Worm (Caenorhabditis elegans): Measurements from ENCODE around the gene mex-5.

The mex-5 gene

ce11 chrIV:13383763-13384436 lies 30.4 kb downstream of the mex-5 start, which contains the start of gene rab-19:
Gene rab-19 (minus strand): TSS chrIV:13384386.
- TF ChIP-seq ceh-31 (tag; optimal IDR thresholded peaks at IDR 0.05) = peak; percentile 28
- peak; percentile 72 for TF ChIP-seq ceh-48 (tag; optimal IDR thresholded peaks at IDR 0.05)
- no peak for TF ChIP-seq ttx-3 (tag; optimal IDR thresholded peaks at IDR 0.05)
- TF ChIP-seq unc-42 (tag; optimal IDR thresholded peaks at IDR 0.05) = peak; percentile 71
- TF ChIP-seq ceh-34 (tag; optimal IDR thresholded peaks at IDR 0.05) = no peak

- TF ChIP-seq ttx-3 (tag; optimal IDR thresholded peaks at IDR 0.05) (peak; percentile 63), ama-1 (optimal IDR thresholded peaks at IDR 0.05) (no peak), ceh-9 (tag; optimal IDR thresholded peaks at IDR 0.05) (no peak), F13H6.1 (tag; optimal IDR thresholded peaks at IDR 0.05) (peak; percentile 28), fax-1 (tag; optimal IDR thresholded peaks at IDR 0.05) (peak; percentile 91), nhr-232 (tag; optimal IDR thresholded peaks at IDR 0.05) (no peak), npax-4 (tag; optimal IDR thresholded peaks at IDR 0.05) (peak; percentile 35), ceh-48 (tag; optimal IDR thresholded peaks at IDR 0.05) (peak; percentile 65), hlh-8 (tag; optimal IDR thresholded peaks at IDR 0.05) (peak; percentile 60), ceh-19 (GFP tag; optimal IDR thresholded peaks at IDR 0.05) (peak; percentile 70), ceh-34 (tag; optimal IDR thresholded peaks at IDR 0.05) (peak; percentile 67), zip-5 (tag; optimal IDR thresholded peaks at IDR 0.05) (peak; percentile 33), nhr-11 (tag; optimal IDR thresholded peaks at IDR 0.05) (no peak), unc-42 (tag; optimal IDR thresholded peaks at IDR 0.05) (peak; percentile 89), eyg-1 (tag; optimal IDR thresholded peaks at IDR 0.05) (peak; percentile 27), hlh-15 (tag; optimal IDR thresholded peaks at IDR 0.05) (peak; percentile 49), pha-4 (tag; optimal IDR thresholded peaks at IDR 0.05) (no peak), ceh-31 (tag; optimal IDR thresholded peaks at IDR 0.05) (peak; percentile 87), ceh-30 (tag; optimal IDR thresholded peaks at IDR 0.05) (no peak), unc-3 (GFP tag; conservative IDR thresholded peaks at IDR 0.05) (peak; percentile 70; the same call in 1 of the 2 replicates), unc-3 (tag; optimal IDR thresholded peaks at IDR 0.05) (peak; percentile 68), syd-9 (tag; optimal IDR thresholded peaks at IDR 0.05) (peak; percentile 47), ahr-1 (tag; optimal IDR thresholded peaks at IDR 0.05) (peak; percentile 36), C08G9.2 (tag; optimal IDR thresholded peaks at IDR 0.05) (peak; percentile 55), fkh-6 (tag; optimal IDR thresholded peaks at IDR 0.05) (peak; percentile 29), pqm-1 (tag; optimal IDR thresholded peaks at IDR 0.05) (no peak), hlh-13 (GFP tag; optimal IDR thresholded peaks at IDR 0.05) (no peak), tbx-7 (tag; optimal IDR thresholded peaks at IDR 0.05) (peak; percentile 10), ceh-22 (tag; optimal IDR thresholded peaks at IDR 0.05) (no peak), ceh-24 (tag; optimal IDR thresholded peaks at IDR 0.05) (peak; percentile 14), ref-2 (tag; optimal IDR thresholded peaks at IDR 0.05) (peak; percentile 77), lim-6 (tag; optimal IDR thresholded peaks at IDR 0.05) (no peak), tbx-2 (tag; optimal IDR thresholded peaks at IDR 0.05) (peak; percentile 67), fkh-10 (GFP tag; optimal IDR thresholded peaks at IDR 0.05) (no peak), elt-2 (tag; optimal IDR thresholded peaks at IDR 0.05) (peak; percentile 80), K09A11.1 (tag; optimal IDR thresholded peaks at IDR 0.05; ENCODE audit: insufficient read depth) (peak; percentile 77), sox-4 (tag; optimal IDR thresholded peaks at IDR 0.05) (peak; percentile 59), gmeb-2 (tag; optimal IDR thresholded peaks at IDR 0.05) (peak; percentile 49), ceh-2 (tag; optimal IDR thresholded peaks at IDR 0.05) (peak; percentile 39), unc-86 (tag; optimal IDR thresholded peaks at IDR 0.05) (peak; percentile 55), ceh-6 (GFP tag; optimal IDR thresholded peaks at IDR 0.05) (peak; percentile 58), ceh-14 (tag; optimal IDR thresholded peaks at IDR 0.05) (peak; percentile 88), odd-2 (tag; optimal IDR thresholded peaks at IDR 0.05) (peak; percentile 25), pha-2 (tag; optimal IDR thresholded peaks at IDR 0.05) (peak; percentile 54), C38D4.7 (GFP tag; optimal IDR thresholded peaks at IDR 0.05) (peak; percentile 57), ceh-18 (tag; optimal IDR thresholded peaks at IDR 0.05) (peak; percentile 46), sox-2 (GFP tag; IDR thresholded peaks at IDR 0.05) (peak; percentile 15; the same call in 1 of the 2 replicates), K02D7.2 (tag; optimal IDR thresholded peaks at IDR 0.05) (peak; percentile 52), dve-1 (tag; optimal IDR thresholded peaks at IDR 0.05) (peak; percentile 64), madf-2 (tag; optimal IDR thresholded peaks at IDR 0.05) (peak; percentile 40)
Measured at ce11 chrIV:13386043-13386442, 32.5 kb downstream of the mex-5 start, which contains the start of the genes Y62E10A.20, Y62E10A.23 and mdt-9. Gene Y62E10A.20 (minus strand): TSS chrIV:13386091. Gene Y62E10A.23 (plus strand): TSS chrIV:13386324. Gene mdt-9 (plus strand): TSS chrIV:13386380.

Data from whole organism, late embryonic.